Worm (Caenorhabditis elegans): Measurements from ENCODE around the gene pik-1.

ce11 chrIV:13386043-13386442, 29.8 kb upstream of the pik-1 start, which contains the start of the genes Y62E10A.20, Y62E10A.23 and mdt-9:
- TF ChIP-seq jun-1 (tag; optimal IDR thresholded peaks at IDR 0.05) (no peak), nhr-237 (tag; optimal IDR thresholded peaks at IDR 0.05) (no peak), mdl-1 (tag; optimal IDR thresholded peaks at IDR 0.05) (no peak), nhr-67 (tag; optimal IDR thresholded peaks at IDR 0.05) (no peak), pqm-1 (tag; optimal IDR thresholded peaks at IDR 0.05) (peak; percentile 9), snpc-4 (tag; optimal IDR thresholded peaks at IDR 0.05) (peak; percentile 11)
